Worm (Caenorhabditis elegans): ENCODE results near the gene fubl-3.

- TF ChIP-seq tbx-8 (GFP tag; optimal IDR thresholded peaks at IDR 0.05) (no peak), unc-39 (tag; optimal IDR thresholded peaks at IDR 0.05) (no peak), snpc-4 (tag; optimal IDR thresholded peaks at IDR 0.05) (no peak), ces-1 (GFP tag; optimal IDR thresholded peaks at IDR 0.05) (no peak), ham-2 (GFP tag; optimal IDR thresholded peaks at IDR 0.05) (no peak), nhr-76 (tag; optimal IDR thresholded peaks at IDR 0.05) (no peak), unc-62 (GFP tag; optimal IDR thresholded peaks at IDR 0.05) (no peak), ztf-11 (tag; optimal IDR thresholded peaks at IDR 0.05) (no peak), pha-4 (tag; optimal IDR thresholded peaks at IDR 0.05) (no peak)
Observed at ce11 chrX:17412642-17413041, 21.6 kb upstream of the fubl-3 start.
